Worm (Caenorhabditis elegans): ENCODE results near the gene ZK856.18.

ce11 chrV:10221317-10221716, 35.5 kb upstream of the ZK856.18 start, which contains the start of the genes fipr-5 and fipr-9:
- TF ChIP-seq ceh-20 (GFP tag; IDR thresholded peaks at IDR 0.05) (no peak), hmg-1.1 (GFP tag; IDR thresholded peaks at IDR 0.05) (no peak), ces-1 (GFP tag; optimal IDR thresholded peaks at IDR 0.05) (no peak), Y48G9A.11 (GFP tag; IDR thresholded peaks at IDR 0.05) (no peak), nhr-11 (tag; optimal IDR thresholded peaks at IDR 0.05) (no peak), ama-1 (optimal IDR thresholded peaks at IDR 0.05) (no peak), mep-1 (tag; optimal IDR thresholded peaks at IDR 0.05) (no peak), F37D6.2 (tag; optimal IDR thresholded peaks at IDR 0.05) (no peak), mdl-1 (tag; optimal IDR thresholded peaks at IDR 0.05) (no peak)

Measured in whole organism, L4 larva.